Worm (Caenorhabditis elegans): ENCODE results near the gene R09F10.5.

- TF ChIP-seq dao-5 (tag; optimal IDR thresholded peaks at IDR 0.05) = no peak
- no peak for TF ChIP-seq him-1 (tag; optimal IDR thresholded peaks at IDR 0.05)
Measured at ce11 chrX:8346248-8346647, 38.7 kb upstream of the R09F10.5 start, which contains the start of gene drd-5.

Measured in whole organism, L4/young adult.